Worm (Caenorhabditis elegans): ENCODE results near the gene mfsd-10.

Gene mfsd-10

DNA sequence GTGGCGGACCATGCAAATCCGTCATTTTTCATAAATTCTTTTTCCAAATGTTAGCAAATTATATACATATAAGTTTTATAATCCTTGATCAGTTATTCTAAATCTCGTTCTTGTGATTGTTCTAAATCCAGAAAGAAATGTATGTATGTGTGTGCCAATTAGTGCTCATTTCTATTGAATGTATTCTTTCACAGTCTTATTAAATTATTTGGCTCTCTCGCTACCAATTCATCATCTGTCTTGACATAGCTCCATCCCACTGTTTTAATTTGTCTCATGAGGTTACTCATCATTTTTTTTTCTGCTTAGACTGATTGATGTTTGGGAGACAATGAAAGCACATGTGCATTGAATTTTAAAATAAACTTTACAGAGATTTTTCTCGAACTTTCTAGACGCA is 13.0 kb downstream of the mfsd-10 start:
- TF ChIP-seq pat-9 (tag; optimal IDR thresholded peaks at IDR 0.05) (no peak), odd-2 (tag; optimal IDR thresholded peaks at IDR 0.05) (no peak), eyg-1 (tag; optimal IDR thresholded peaks at IDR 0.05) (no peak)

DNA sequence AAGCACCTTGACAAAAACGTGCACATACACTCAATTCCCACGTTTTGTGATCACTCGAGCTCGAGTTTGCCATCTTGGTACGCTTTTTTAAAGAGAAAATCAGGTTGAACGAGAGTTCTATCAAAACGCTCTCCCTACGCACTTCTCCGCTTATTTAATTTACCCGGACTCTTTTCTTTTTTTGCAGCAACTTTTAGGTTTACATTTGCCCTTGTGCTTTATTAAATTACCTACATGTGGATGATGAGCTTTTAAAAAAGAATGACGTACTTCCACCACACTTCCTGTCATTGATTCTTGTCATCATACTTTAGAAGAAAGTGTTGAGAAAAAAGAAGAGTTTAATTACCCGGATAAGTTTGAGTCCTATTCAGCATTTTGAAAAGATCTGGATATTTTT is 16.3 kb downstream of the mfsd-10 start:
- TF ChIP-seq fax-1 (tag; optimal IDR thresholded peaks at IDR 0.05), result no peak
- TF ChIP-seq unc-42 (tag; optimal IDR thresholded peaks at IDR 0.05), result peak; percentile 81

DNA sequence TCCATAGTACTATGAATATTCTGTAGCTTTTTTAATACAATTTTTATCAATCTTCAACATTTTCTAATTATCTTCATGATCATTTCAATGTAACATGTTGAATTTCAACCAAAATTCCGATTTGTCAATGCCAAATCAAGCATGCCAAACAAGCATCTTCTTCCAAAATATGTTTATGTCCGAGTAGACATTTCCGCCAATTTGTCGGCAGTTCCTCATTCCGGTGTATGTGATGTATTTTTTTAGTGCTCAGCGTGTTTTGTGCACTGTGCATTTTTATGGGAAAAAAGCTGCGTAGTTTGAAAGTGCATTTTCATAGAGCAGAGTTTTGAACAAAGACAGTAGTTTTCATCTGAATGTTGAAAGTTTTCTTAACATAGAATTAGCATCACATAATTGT is 19.0 kb downstream of the mfsd-10 start:
- TF ChIP-seq hlh-30 (tag; optimal IDR thresholded peaks at IDR 0.05; ENCODE audit: insufficient read depth) (no peak), pag-3 (tag; optimal IDR thresholded peaks at IDR 0.05; ENCODE audit: borderline replicate concordance) (no peak), pat-9 (tag; optimal IDR thresholded peaks at IDR 0.05) (no peak), pha-4 (tag; optimal IDR thresholded peaks at IDR 0.05) (no peak), pha-2 (tag; optimal IDR thresholded peaks at IDR 0.05) (no peak), mec-3 (tag; optimal IDR thresholded peaks at IDR 0.05; ENCODE audit: borderline replicate concordance) (no peak), ama-1 (optimal IDR thresholded peaks at IDR 0.05) (no peak), unc-55 (GFP tag; optimal IDR thresholded peaks at IDR 0.05) (no peak), ceh-6 (GFP tag; optimal IDR thresholded peaks at IDR 0.05) (no peak), ceh-22 (tag; optimal IDR thresholded peaks at IDR 0.05) (no peak)

DNA sequence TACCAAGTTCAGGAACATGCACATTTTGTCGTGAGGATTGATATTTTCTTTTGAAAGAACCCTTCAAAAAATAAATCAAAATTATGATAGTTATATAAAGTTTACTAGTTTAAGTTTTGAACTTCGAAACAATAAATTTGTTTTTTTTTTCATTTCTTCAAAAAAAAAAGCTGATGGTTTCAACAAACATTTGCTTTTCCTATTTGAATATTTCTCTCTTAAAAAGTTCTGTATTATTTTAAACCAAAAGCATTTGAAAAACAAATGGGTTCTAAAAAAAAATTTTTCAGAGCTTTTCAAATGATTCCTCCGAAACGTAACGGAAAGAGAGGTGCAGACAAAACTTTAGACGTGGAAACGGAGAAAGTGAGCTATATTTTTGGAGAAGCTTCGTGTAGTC is 28.0 kb downstream of the mfsd-10 start, which contains the start of gene C53C11.1:
Gene C53C11.1, plus strand, starts transcription at position 301 of the 400 bp plus-strand sequence.
- no peak for TF ChIP-seq pros-1 (tag; optimal IDR thresholded peaks at IDR 0.05)
- no peak for TF ChIP-seq ttx-3 (tag; optimal IDR thresholded peaks at IDR 0.05)
- no peak for TF ChIP-seq tbx-7 (tag; optimal IDR thresholded peaks at IDR 0.05)
- TF ChIP-seq C08G9.2 (tag; optimal IDR thresholded peaks at IDR 0.05), result no peak
- no peak for TF ChIP-seq ceh-6 (GFP tag; optimal IDR thresholded peaks at IDR 0.05)
- no peak for TF ChIP-seq fkh-6 (tag; optimal IDR thresholded peaks at IDR 0.05)
- TF ChIP-seq gmeb-2 (tag; optimal IDR thresholded peaks at IDR 0.05), result no peak
- no peak for TF ChIP-seq ahr-1 (tag; optimal IDR thresholded peaks at IDR 0.05)
- TF ChIP-seq unc-86 (tag; optimal IDR thresholded peaks at IDR 0.05), result no peak
- TF ChIP-seq pag-3 (tag; optimal IDR thresholded peaks at IDR 0.05; ENCODE audit: borderline replicate concordance), result no peak
- TF ChIP-seq zip-5 (tag; optimal IDR thresholded peaks at IDR 0.05), result no peak
- no peak for TF ChIP-seq fkh-10 (GFP tag; optimal IDR thresholded peaks at IDR 0.05)
- no peak for TF ChIP-seq che-1 (tag; optimal IDR thresholded peaks at IDR 0.05)

DNA sequence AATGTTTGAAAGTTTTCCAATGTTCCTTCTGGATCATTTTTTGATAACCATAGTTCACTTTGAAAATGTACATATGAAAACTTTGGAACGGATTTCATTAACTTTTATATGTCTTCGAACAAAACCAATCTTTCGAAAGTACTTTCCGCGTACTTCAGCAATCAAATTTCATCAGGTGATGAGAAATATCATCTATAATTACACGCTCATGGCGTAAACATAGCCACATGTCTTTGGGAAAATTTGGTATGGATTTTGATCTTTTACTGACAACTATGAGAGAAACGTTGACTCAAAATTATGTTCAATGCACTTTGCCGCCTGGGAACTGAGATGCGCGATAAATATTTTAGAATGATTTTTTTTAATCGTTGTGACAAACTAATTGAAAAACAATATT is 29.5 kb downstream of the mfsd-10 start:
- TF ChIP-seq npax-4 (tag; optimal IDR thresholded peaks at IDR 0.05) (no peak), ceh-6 (GFP tag; optimal IDR thresholded peaks at IDR 0.05) (no peak), odd-2 (tag; optimal IDR thresholded peaks at IDR 0.05) (no peak), ama-1 (optimal IDR thresholded peaks at IDR 0.05) (no peak), nhr-11 (tag; optimal IDR thresholded peaks at IDR 0.05) (no peak), T23F11.4 (GFP tag; optimal IDR thresholded peaks at IDR 0.05) (no peak), C08G9.2 (tag; optimal IDR thresholded peaks at IDR 0.05) (no peak), hlh-8 (tag; optimal IDR thresholded peaks at IDR 0.05) (no peak), hlh-30 (tag; optimal IDR thresholded peaks at IDR 0.05; ENCODE audit: insufficient read depth) (no peak), fax-1 (tag; optimal IDR thresholded peaks at IDR 0.05) (no peak), ceh-14 (tag; optimal IDR thresholded peaks at IDR 0.05) (no peak), gmeb-2 (tag; optimal IDR thresholded peaks at IDR 0.05) (no peak), elt-2 (tag; optimal IDR thresholded peaks at IDR 0.05) (no peak), unc-3 (GFP tag; conservative IDR thresholded peaks at IDR 0.05) (no peak), unc-3 (tag; optimal IDR thresholded peaks at IDR 0.05) (no peak), madf-2 (tag; optimal IDR thresholded peaks at IDR 0.05) (no peak), F13H6.1 (tag; optimal IDR thresholded peaks at IDR 0.05) (no peak), ceh-9 (tag; optimal IDR thresholded peaks at IDR 0.05) (no peak), syd-9 (tag; optimal IDR thresholded peaks at IDR 0.05) (no peak)

Data from whole organism, late embryonic.